Fruit fly (Drosophila melanogaster) whole organism, embryonic: Measurements from ENCODE around the gene east.

Source experiments
- CG11695 ChIP-seq: fragments of 200-800 bp; sonication (Bioruptor generic); IDR thresholded peaks from 3 replicates; pipeline ENCODE4 v1.3.6; 2022; ENCODE audit warnings: missing biosample characterization, missing genetic modification characterization
- CG12659 ChIP-seq: fragments of 200-800 bp; sonication (Bioruptor generic); optimal IDR thresholded peaks from 3 replicates; lab custom pipeline; 2017; ENCODE audit warnings: mild to moderate bottlenecking, missing biosample characterization, missing genetic modification reagents, missing genetic modification characterization
- CG12769 ChIP-seq: fragments of 200-800 bp; sonication (Bioruptor generic); optimal IDR thresholded peaks from 2 replicates; lab custom pipeline; 2019; ENCODE audit warnings: missing biosample characterization, mild to moderate bottlenecking, missing genetic modification characterization, moderate library complexity
- CG13296 ChIP-seq: fragments of 200-800 bp; sonication (Bioruptor generic); optimal IDR thresholded peaks from 3 replicates; lab custom pipeline; 2018; ENCODE audit warnings: missing biosample characterization, mild to moderate bottlenecking, missing genetic modification characterization
- CG14965 ChIP-seq: fragments of 200-800 bp; sonication (Bioruptor generic); optimal IDR thresholded peaks from 2 replicates; lab custom pipeline; 2016; ENCODE audit warnings: missing biosample characterization, missing genetic modification characterization, borderline replicate concordance
- CG15514 ChIP-seq: fragments of 200-800 bp; sonication (Bioruptor generic); optimal IDR thresholded peaks from 3 replicates; lab custom pipeline; 2017; ENCODE audit warnings: missing biosample characterization, missing genetic modification characterization, mild to moderate bottlenecking, moderate library complexity, missing genetic modification reagents
- CG18619 ChIP-seq: fragments of 200-800 bp; sonication (Bioruptor generic); optimal IDR thresholded peaks from 3 replicates; lab custom pipeline; 2017; ENCODE audit warnings: missing biosample characterization, mild to moderate bottlenecking, missing genetic modification characterization
- CG18764 ChIP-seq: fragments of 200-800 bp; sonication (Bioruptor generic); optimal IDR thresholded peaks from 3 replicates; lab custom pipeline; 2016; ENCODE audit warnings: missing biosample characterization, missing genetic modification characterization
- CG2199 ChIP-seq: fragments of 200-800 bp; sonication (Bioruptor generic); IDR thresholded peaks from 3 replicates; pipeline ENCODE4 v1.3.6; 2022; ENCODE audit warnings: missing biosample characterization, missing genetic modification characterization
- CG2712 ChIP-seq: fragments of 200-800 bp; optimal IDR thresholded peaks from 3 replicates; lab custom pipeline; 2019; ENCODE audit warnings: missing biosample characterization, mild to moderate bottlenecking, missing genetic modification characterization, moderate library complexity
- CG31388 ChIP-seq: fragments of 200-800 bp; sonication (Bioruptor generic); optimal IDR thresholded peaks from 2 replicates; lab custom pipeline; 2016; ENCODE audit warnings: missing biosample characterization, missing genetic modification characterization
- CG32532 ChIP-seq: fragments of 200-800 bp; sonication (Bioruptor generic); IDR thresholded peaks from 2 replicates; pipeline ENCODE4 v1.3.6; 2022; ENCODE audit warnings: missing biosample characterization, missing genetic modification characterization
- CG3847 ChIP-seq: fragments of 200-800 bp; sonication (Bioruptor generic); IDR thresholded peaks from 2 replicates; pipeline ENCODE4 v1.3.6; 2022; ENCODE audit warnings: missing biosample characterization, missing genetic modification characterization
- CG43689 ChIP-seq: fragments of 200-800 bp; sonication (Bioruptor generic); IDR thresholded peaks from 2 replicates; pipeline ENCODE4 v1.3.6; 2022; ENCODE audit warnings: missing biosample characterization, missing genetic modification characterization
- CG8924 ChIP-seq: fragments of 200-800 bp; optimal IDR thresholded peaks from 3 replicates; lab custom pipeline; 2019; ENCODE audit warnings: missing biosample characterization, mild to moderate bottlenecking, missing genetic modification characterization, moderate library complexity
- CTCF ChIP-seq: fragments of 200-800 bp; sonication (Bioruptor generic); optimal IDR thresholded peaks from 2 replicates; lab custom pipeline; 2017; ENCODE audit warnings: missing biosample characterization, mild to moderate bottlenecking, missing genetic modification characterization, moderate library complexity
- CoRest ChIP-seq: fragments of 200-800 bp; sonication (Bioruptor generic); optimal IDR thresholded peaks from 3 replicates; lab custom pipeline; 2018; ENCODE audit warnings: missing biosample characterization, mild to moderate bottlenecking, missing genetic modification characterization, moderate library complexity
- Dad ChIP-seq: fragments of 200-800 bp; sonication (Bioruptor generic); optimal IDR thresholded peaks from 3 replicates; lab custom pipeline; 2016; ENCODE audit warnings: missing biosample characterization, missing genetic modification characterization
- Dbx ChIP-seq: fragments of 200-800 bp; sonication (Bioruptor generic); IDR thresholded peaks from 3 replicates; pipeline ENCODE4 v1.3.6; 2022; ENCODE audit warnings: missing biosample characterization, missing genetic modification characterization
- Dp ChIP-seq: fragments of 200-800 bp; sonication (Bioruptor generic); optimal IDR thresholded peaks from 2 replicates; lab custom pipeline; 2018; ENCODE audit warnings: missing biosample characterization, mild to moderate bottlenecking, missing genetic modification characterization, moderate library complexity
- Ets97D ChIP-seq: fragments of 200-800 bp; sonication (Bioruptor generic); optimal IDR thresholded peaks from 3 replicates; lab custom pipeline; 2016; ENCODE audit warnings: missing biosample characterization, missing genetic modification characterization
- Fer1 ChIP-seq: fragments of 200-800 bp; sonication (Bioruptor generic); optimal IDR thresholded peaks from 2 replicates; lab custom pipeline; 2017; ENCODE audit warnings: missing biosample characterization, mild to moderate bottlenecking, missing genetic modification characterization
- Hmr ChIP-seq: fragments of 200-800 bp; sonication (Bioruptor generic); optimal IDR thresholded peaks from 3 replicates; lab custom pipeline; 2017; ENCODE audit warnings: mild to moderate bottlenecking, missing biosample characterization, missing genetic modification reagents, missing genetic modification characterization
- Hr39 ChIP-seq: fragments of >200 bp; optimal IDR thresholded peaks from 2 replicates; lab custom pipeline; 2017
- Hsf ChIP-seq: fragments of 200-800 bp; sonication (Bioruptor generic); optimal IDR thresholded peaks from 3 replicates; lab custom pipeline; 2016; ENCODE audit warnings: missing biosample characterization, missing genetic modification characterization
- Jarid2 ChIP-seq: fragments of 200-800 bp; sonication (Bioruptor generic); optimal IDR thresholded peaks from 3 replicates; lab custom pipeline; 2017; ENCODE audit warnings: mild to moderate bottlenecking, missing biosample characterization, missing genetic modification reagents, missing genetic modification characterization
- Kr ChIP-seq: fragments of 200-800 bp; sonication (Bioruptor generic); optimal IDR thresholded peaks from 2 replicates; lab custom pipeline; 2017; ENCODE audit warnings: missing biosample characterization, mild to moderate bottlenecking, missing genetic modification characterization
- Myb ChIP-seq: fragments of 200-800 bp; sonication (Bioruptor generic); optimal IDR thresholded peaks from 2 replicates; lab custom pipeline; 2016; ENCODE audit warnings: missing biosample characterization, missing genetic modification characterization
- Neu2 ChIP-seq: fragments of 200-800 bp; sonication (Bioruptor generic); optimal IDR thresholded peaks from 3 replicates; lab custom pipeline; 2016; ENCODE audit warnings: missing biosample characterization, missing genetic modification characterization, borderline replicate concordance
- Oaz ChIP-seq: fragments of 200-800 bp; sonication (Bioruptor generic); IDR thresholded peaks from 2 replicates; pipeline ENCODE4 v1.3.6; 2022; ENCODE audit warnings: missing biosample characterization, missing genetic modification characterization
- PHDP ChIP-seq: fragments of 200-800 bp; sonication (Bioruptor generic); optimal IDR thresholded peaks from 3 replicates; lab custom pipeline; 2018; ENCODE audit warnings: missing biosample characterization, mild to moderate bottlenecking, missing genetic modification characterization, moderate library complexity
- Trl ChIP-seq, 3 experiments: fragments of >200 bp in 2 of 3; fragments of 200-800 bp in 1 of 3; sonication (Bioruptor generic) in 1 of 3; optimal IDR thresholded peaks; 2 replicates in 1 of 3; 3 replicates in 2 of 3; lab custom pipeline; 2016 to 2017; ENCODE audit warnings: missing biosample characterization in 1 of 3, missing genetic modification characterization in 1 of 3
- ac ChIP-seq: fragments of 200-800 bp; sonication (Bioruptor generic); optimal IDR thresholded peaks from 3 replicates; lab custom pipeline; 2017; ENCODE audit warnings: missing biosample characterization, mild to moderate bottlenecking, missing genetic modification characterization
- crp ChIP-seq, 2 experiments: fragments of 200-800 bp; sonication (Bioruptor generic); optimal IDR thresholded peaks; 2 replicates in 1 of 2; 3 replicates in 1 of 2; lab custom pipeline; 2017; ENCODE audit warnings: missing biosample characterization in 2 of 2, missing genetic modification characterization in 2 of 2, mild to moderate bottlenecking in 1 of 2, moderate library complexity in 1 of 2
- dimm ChIP-seq: fragments of 200-800 bp; sonication (Bioruptor generic); IDR thresholded peaks from 2 replicates; pipeline ENCODE4 v1.3.6; 2022; ENCODE audit warnings: missing biosample characterization, missing genetic modification characterization
- dm ChIP-seq: fragments of 200-800 bp; sonication (Bioruptor generic); optimal IDR thresholded peaks from 3 replicates; lab custom pipeline; 2016; ENCODE audit warnings: missing biosample characterization, missing genetic modification characterization
- emc ChIP-seq: fragments of 200-800 bp; sonication (Bioruptor generic); optimal IDR thresholded peaks from 2 replicates; lab custom pipeline; 2016; ENCODE audit warnings: missing biosample characterization, missing genetic modification characterization
- fu2 ChIP-seq: fragments of 200-800 bp; sonication (Bioruptor generic); optimal IDR thresholded peaks from 2 replicates; lab custom pipeline; 2016; ENCODE audit warnings: missing biosample characterization, missing genetic modification characterization
- grau ChIP-seq: fragments of 200-800 bp; optimal IDR thresholded peaks from 3 replicates; lab custom pipeline; 2019; ENCODE audit warnings: missing biosample characterization, mild to moderate bottlenecking, missing genetic modification characterization, moderate library complexity
- gsb-n ChIP-seq: fragments of 200-800 bp; sonication (Bioruptor generic); optimal IDR thresholded peaks from 3 replicates; lab custom pipeline; 2018; ENCODE audit warnings: missing biosample characterization, mild to moderate bottlenecking, missing genetic modification characterization
- her ChIP-seq: fragments of 200-800 bp; sonication (Bioruptor generic); optimal IDR thresholded peaks from 2 replicates; lab custom pipeline; 2016; ENCODE audit warnings: missing biosample characterization, missing genetic modification characterization
- jigr1 ChIP-seq: fragments of 200-800 bp; sonication (Bioruptor generic); IDR thresholded peaks from 3 replicates; pipeline ENCODE4 v1.3.6; 2022; ENCODE audit warnings: missing biosample characterization, missing genetic modification characterization
- odd ChIP-seq: fragments of 200-800 bp; sonication (Bioruptor generic); optimal IDR thresholded peaks from 2 replicates; lab custom pipeline; 2017; ENCODE audit warnings: missing biosample characterization, mild to moderate bottlenecking, missing genetic modification characterization
- peb ChIP-seq: fragments of 200-800 bp; sonication (Bioruptor generic); IDR thresholded peaks from 2 replicates; pipeline ENCODE4 v1.3.6; 2022; ENCODE audit warnings: missing biosample characterization, missing genetic modification characterization
- schlank ChIP-seq: fragments of 200-800 bp; sonication (Bioruptor generic); optimal IDR thresholded peaks from 2 replicates; lab custom pipeline; 2018; ENCODE audit warnings: missing biosample characterization, mild to moderate bottlenecking, missing genetic modification characterization
- ssp ChIP-seq: fragments of 200-800 bp; sonication (Bioruptor generic); IDR thresholded peaks from 2 replicates; pipeline ENCODE4 v1.3.6; 2022; ENCODE audit warnings: missing biosample characterization, missing genetic modification characterization
- stwl ChIP-seq: fragments of 200-800 bp; sonication (Bioruptor generic); optimal IDR thresholded peaks from 3 replicates; lab custom pipeline; 2018; ENCODE audit warnings: missing biosample characterization, mild to moderate bottlenecking, missing genetic modification characterization, moderate library complexity
- sug ChIP-seq: fragments of 200-800 bp; optimal IDR thresholded peaks from 2 replicates; lab custom pipeline; 2019; ENCODE audit warnings: missing biosample characterization, mild to moderate bottlenecking, missing genetic modification characterization, moderate library complexity
- toy ChIP-seq: fragments of 200-800 bp; sonication (Bioruptor generic); IDR thresholded peaks from 2 replicates; pipeline ENCODE4 v1.3.6; 2022; ENCODE audit warnings: missing biosample characterization, missing genetic modification characterization
- vfl ChIP-seq: fragments of 200-800 bp; sonication (Bioruptor generic); optimal IDR thresholded peaks from 2 replicates; lab custom pipeline; 2016; ENCODE audit warnings: missing biosample characterization, missing genetic modification characterization
- vvl ChIP-seq: fragments of 200-800 bp; sonication (Bioruptor generic); IDR thresholded peaks from 2 replicates; pipeline ENCODE4 v1.3.6; 2022; ENCODE audit warnings: missing biosample characterization, missing genetic modification characterization
- wor ChIP-seq: fragments of 200-800 bp; sonication (Bioruptor generic); IDR thresholded peaks from 2 replicates; pipeline ENCODE4 v1.3.6; 2022; ENCODE audit warnings: missing biosample characterization, missing genetic modification characterization

The east gene

DNA sequence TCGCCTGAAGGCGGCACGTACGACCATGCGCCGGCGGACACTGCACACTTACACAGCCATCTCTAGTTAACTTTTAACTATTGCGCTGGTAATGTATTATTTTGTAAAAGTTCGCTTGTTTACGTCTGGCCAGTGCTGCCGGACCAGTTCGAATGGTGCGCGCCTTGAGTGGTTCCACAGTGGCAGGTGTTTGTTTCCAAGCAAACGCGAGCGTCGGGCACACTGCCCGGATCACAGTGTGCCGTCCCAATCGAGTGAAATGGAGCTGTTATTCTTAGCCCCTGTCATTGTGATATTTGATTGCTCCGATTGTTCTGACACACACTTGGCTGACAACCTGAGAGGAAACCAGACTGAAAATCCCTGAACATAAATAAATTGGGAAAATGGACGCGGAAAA, 62.7 kb downstream of the east start, which contains the start of gene CG4199 (continued):
- TF ChIP-seq emc (GFP tag; lab: Kevin White, UChicago) (no peak), CG3847 (peak; percentile 64), Dad (GFP tag; lab: Kevin White, UChicago) (no peak), PHDP (no peak), Dp (GFP tag; lab: Kevin White, UChicago) (peak; percentile 72), Hmr (GFP tag; lab: Kevin White, UChicago) (peak; percentile 44), Jarid2 (peak; percentile 18), vfl (GFP tag; lab: Kevin White, UChicago) (no peak), dimm (GFP tag; lab: Robert Waterston, UW) (no peak), Fer1 (GFP tag; lab: Kevin White, UChicago) (peak; percentile 25), sug (peak; percentile 29), wor (GFP tag; lab: Robert Waterston, UW) (no peak), CTCF (GFP tag; lab: Kevin White, UChicago) (peak; percentile 51), CG31388 (GFP tag; lab: Kevin White, UChicago) (no peak), CG12769 (tag; lab: Kevin White, UChicago) (peak; percentile 32), Oaz (GFP tag; lab: Robert Waterston, UW) (no peak), Ets97D (GFP tag; lab: Kevin White, UChicago) (peak; percentile 41), ssp (no peak), Dbx (GFP tag; lab: Robert Waterston, UW) (0 out of 3 replicates have a peak, but pooled peaks have one; percentile 22), CG2199 (no peak), CG15514 (peak; percentile 96), grau (tag; lab: Kevin White, UChicago) (peak; percentile 49), vvl (GFP tag; lab: Robert Waterston, UW) (peak; percentile 34; the same call in 1 of the 2 replicates), CG43689 (GFP tag; lab: Robert Waterston, UW) (no peak), fu2 (peak; percentile 10), stwl (tag; lab: Kevin White, UChicago) (peak; percentile 39), Trl (optimal IDR thresholded peaks at IDR 0.05; lab: Kevin White, UChicago) (no peak), Trl (GFP tag; optimal IDR thresholded peaks at IDR 0.05; lab: Kevin White, UChicago) (no peak), schlank (tag; lab: Kevin White, UChicago) (no peak), Hsf (GFP tag; lab: Kevin White, UChicago) (no peak), CoRest (tag; lab: Kevin White, UChicago) (no peak), Hr39 (lab: Kevin White, UChicago) (no peak), odd (no peak), her (no peak), jigr1 (GFP tag; lab: Robert Waterston, UW) (no peak), dm (GFP tag; lab: Kevin White, UChicago) (peak; percentile 3), toy (GFP tag; lab: Robert Waterston, UW) (no peak), CG8924 (tag; lab: Kevin White, UChicago) (no peak), CG12659 (GFP tag; lab: Kevin White, UChicago) (peak; percentile 47), CG32532 (GFP tag; lab: Robert Waterston, UW) (0 out of 2 replicates have a peak, but pooled peaks have one; percentile 13), Neu2 (GFP tag; lab: Kevin White, UChicago) (no peak), gsb-n (tag; lab: Kevin White, UChicago) (no peak), CG18619 (no peak), ac (GFP tag; lab: Kevin White, UChicago) (peak; percentile 5), Myb (GFP tag; lab: Kevin White, UChicago) (peak; percentile 22), peb (GFP tag; lab: Robert Waterston, UW) (no peak), crp (GFP tag; optimal IDR thresholded peaks at IDR 0.05; lab: Kevin White, UChicago) (peak in 1 of 2 experiments; percentile 7), CG13296 (GFP tag; lab: Kevin White, UChicago) (no peak), CG14965 (no peak), Kr (GFP tag; lab: Kevin White, UChicago) (no peak), CG2712 (peak; percentile 2), CG18764 (GFP tag; lab: Kevin White, UChicago) (no peak), CG11695 (no peak)
